Fruit fly (Drosophila melanogaster) whole organism, embryonic: ENCODE results near the gene Hsp70Ba.

Experiments
- Atf3 ChIP-seq: fragments of 200-800 bp; sonication (Bioruptor generic); optimal IDR thresholded peaks from 3 replicates; lab custom pipeline; 2016; ENCODE audit warnings: missing biosample characterization, missing genetic modification characterization
- B-H1 ChIP-seq: fragments of 200-800 bp; sonication (Bioruptor generic); IDR thresholded peaks from 3 replicates; pipeline ENCODE4 v1.3.6; 2022; ENCODE audit warnings: missing biosample characterization, missing genetic modification characterization
- Blimp-1 ChIP-seq: fragments of 200-800 bp; sonication (Bioruptor generic); optimal IDR thresholded peaks from 3 replicates; lab custom pipeline; 2018; ENCODE audit warnings: missing biosample characterization, missing genetic modification characterization, mild to moderate bottlenecking, moderate library complexity, missing genetic modification reagents
- CG11456 ChIP-seq: fragments of 200-800 bp; sonication (Bioruptor generic); IDR thresholded peaks from 3 replicates; pipeline ENCODE4 v1.3.6; 2022; ENCODE audit warnings: missing biosample characterization, missing genetic modification characterization
- CG11695 ChIP-seq: fragments of 200-800 bp; sonication (Bioruptor generic); IDR thresholded peaks from 3 replicates; pipeline ENCODE4 v1.3.6; 2022; ENCODE audit warnings: missing biosample characterization, missing genetic modification characterization
- CG12071 ChIP-seq: fragments of 200-800 bp; sonication (Bioruptor generic); optimal IDR thresholded peaks from 3 replicates; lab custom pipeline; 2018; ENCODE audit warnings: missing biosample characterization, mild to moderate bottlenecking, missing genetic modification characterization
- CG12299 ChIP-seq: fragments of 200-800 bp; sonication (Bioruptor generic); optimal IDR thresholded peaks from 2 replicates; lab custom pipeline; 2018; ENCODE audit warnings: missing biosample characterization, mild to moderate bottlenecking, missing genetic modification characterization
- CG12769 ChIP-seq: fragments of 200-800 bp; sonication (Bioruptor generic); optimal IDR thresholded peaks from 2 replicates; lab custom pipeline; 2019; ENCODE audit warnings: missing biosample characterization, mild to moderate bottlenecking, missing genetic modification characterization, moderate library complexity
- CG12942 ChIP-seq: fragments of 200-800 bp; sonication (Bioruptor generic); optimal IDR thresholded peaks from 3 replicates; lab custom pipeline; 2016; ENCODE audit warnings: missing biosample characterization, missing genetic modification characterization
- CG15073 ChIP-seq: fragments of 200-800 bp; sonication (Bioruptor generic); optimal IDR thresholded peaks from 2 replicates; lab custom pipeline; 2016; ENCODE audit warnings: missing biosample characterization, missing genetic modification characterization
- CG15269 ChIP-seq: fragments of 200-800 bp; sonication (Bioruptor generic); optimal IDR thresholded peaks from 2 replicates; lab custom pipeline; 2018; ENCODE audit warnings: missing biosample characterization, mild to moderate bottlenecking, missing genetic modification characterization, moderate library complexity
- CG1647 ChIP-seq: fragments of 200-800 bp; sonication (Bioruptor generic); optimal IDR thresholded peaks from 3 replicates; lab custom pipeline; 2016; ENCODE audit warnings: missing biosample characterization, missing genetic modification characterization
- CG17328 ChIP-seq: fragments of 200-800 bp; sonication (Bioruptor generic); IDR thresholded peaks from 2 replicates; pipeline ENCODE4 v1.3.6; 2022; ENCODE audit warnings: missing biosample characterization, missing genetic modification characterization
- CG18011 ChIP-seq: fragments of 200-800 bp; sonication (Bioruptor generic); optimal IDR thresholded peaks from 2 replicates; lab custom pipeline; 2017; ENCODE audit warnings: missing biosample characterization, missing genetic modification characterization, mild to moderate bottlenecking, moderate library complexity, missing genotype
- CG18476 ChIP-seq: fragments of 200-800 bp; sonication (Bioruptor generic); optimal IDR thresholded peaks from 2 replicates; lab custom pipeline; 2016; ENCODE audit warnings: missing biosample characterization, mild to moderate bottlenecking, missing genetic modification characterization
- CG2116 ChIP-seq: fragments of 200-800 bp; sonication (Bioruptor generic); optimal IDR thresholded peaks from 3 replicates; lab custom pipeline; 2018; ENCODE audit warnings: missing biosample characterization, mild to moderate bottlenecking, missing genetic modification characterization
- CG2889 ChIP-seq: fragments of 200-800 bp; sonication (Bioruptor generic); IDR thresholded peaks from 3 replicates; pipeline ENCODE4 v1.3.6; 2022; ENCODE audit warnings: missing biosample characterization, missing genetic modification characterization
- CG32772 ChIP-seq: fragments of 200-800 bp; sonication (Bioruptor generic); IDR thresholded peaks from 2 replicates; pipeline ENCODE4 v1.3.6; 2022; ENCODE audit warnings: missing biosample characterization, missing genetic modification characterization
- CG3838 ChIP-seq: fragments of 200-800 bp; sonication (Bioruptor generic); optimal IDR thresholded peaks from 3 replicates; lab custom pipeline; 2016; ENCODE audit warnings: missing biosample characterization, missing genetic modification characterization
- CG5245 ChIP-seq: fragments of 200-800 bp; sonication (Bioruptor generic); optimal IDR thresholded peaks from 3 replicates; lab custom pipeline; 2016; ENCODE audit warnings: missing biosample characterization, missing genetic modification characterization
- CG6272 ChIP-seq: fragments of 200-800 bp; sonication (Bioruptor generic); IDR thresholded peaks from 2 replicates; pipeline ENCODE4 v1.3.6; 2022; ENCODE audit warnings: missing biosample characterization, missing genetic modification characterization
- CG6813 ChIP-seq: fragments of 200-800 bp; sonication (Bioruptor generic); optimal IDR thresholded peaks from 2 replicates; lab custom pipeline; 2017; ENCODE audit warnings: missing biosample characterization, missing genetic modification characterization, mild to moderate bottlenecking, moderate library complexity, missing genetic modification reagents
- CG7839 ChIP-seq: fragments of 200-800 bp; sonication (Bioruptor generic); optimal IDR thresholded peaks from 3 replicates; lab custom pipeline; 2018; ENCODE audit warnings: missing biosample characterization, mild to moderate bottlenecking, missing genetic modification characterization, moderate library complexity
- CG8924 ChIP-seq: fragments of 200-800 bp; optimal IDR thresholded peaks from 3 replicates; lab custom pipeline; 2019; ENCODE audit warnings: missing biosample characterization, mild to moderate bottlenecking, missing genetic modification characterization, moderate library complexity
- CG9876 ChIP-seq: fragments of 200-800 bp; sonication (Bioruptor generic); optimal IDR thresholded peaks from 2 replicates; lab custom pipeline; 2016; ENCODE audit warnings: missing biosample characterization, missing genetic modification characterization
- CkIIα-i1 ChIP-seq: fragments of 200-800 bp; sonication (Bioruptor generic); IDR thresholded peaks from 2 replicates; pipeline ENCODE4 v1.3.6; 2022; ENCODE audit warnings: missing biosample characterization, missing genetic modification characterization
- Dfd ChIP-seq, 2 experiments: fragments of >200 bp; optimal IDR thresholded peaks; 2 replicates each; lab custom pipeline; 2017; ENCODE audit warnings: missing biosample characterization in 2 of 2, missing genetic modification characterization in 2 of 2
- Drgx ChIP-seq: fragments of 200-800 bp; sonication (Bioruptor generic); IDR thresholded peaks from 2 replicates; pipeline ENCODE4 v1.3.6; 2022; ENCODE audit warnings: missing biosample characterization, missing genetic modification characterization
- ERR ChIP-seq: fragments of 200-800 bp; sonication (Bioruptor generic); optimal IDR thresholded peaks from 2 replicates; lab custom pipeline; 2016; ENCODE audit warnings: missing biosample characterization, missing genetic modification characterization
- HLH3B ChIP-seq: fragments of 200-800 bp; sonication (Bioruptor generic); IDR thresholded peaks from 2 replicates; pipeline ENCODE4 v1.3.6; 2022; ENCODE audit warnings: missing biosample characterization, missing genetic modification characterization
- HmgZ ChIP-seq: fragments of 200-800 bp; sonication (Bioruptor generic); optimal IDR thresholded peaks from 2 replicates; lab custom pipeline; 2018; ENCODE audit warnings: missing biosample characterization, mild to moderate bottlenecking, missing genetic modification characterization
- NC2α ChIP-seq: fragments of 200-800 bp; sonication (Bioruptor generic); optimal IDR thresholded peaks from 2 replicates; lab custom pipeline; 2016; ENCODE audit warnings: missing biosample characterization, missing genetic modification characterization
- Sry-β ChIP-seq: fragments of 200-800 bp; sonication (Bioruptor generic); optimal IDR thresholded peaks from 2 replicates; lab custom pipeline; 2018; ENCODE audit warnings: missing biosample characterization, mild to moderate bottlenecking, missing genetic modification characterization, moderate library complexity
- ap ChIP-seq: fragments of 200-800 bp; sonication (Bioruptor generic); IDR thresholded peaks from 2 replicates; pipeline ENCODE4 v1.3.6; 2022; ENCODE audit warnings: missing biosample characterization, missing genetic modification characterization
- ato ChIP-seq: fragments of 200-800 bp; sonication (Bioruptor generic); IDR thresholded peaks from 2 replicates; pipeline ENCODE4 v1.3.6; 2022; ENCODE audit warnings: missing biosample characterization, missing genetic modification characterization; ENCODE audit not compliant: partially characterized antibody
- chm ChIP-seq: fragments of 200-800 bp; sonication (Bioruptor generic); IDR thresholded peaks from 2 replicates; pipeline ENCODE4 v1.3.6; 2022; ENCODE audit warnings: missing biosample characterization, missing genetic modification characterization
- esg ChIP-seq: fragments of 200-800 bp; sonication (Bioruptor generic); conservative IDR thresholded peaks from 2 replicates; pipeline ENCODE4 v1.3.6; 2022; ENCODE audit warnings: missing biosample characterization, missing genetic modification characterization
- gfzf ChIP-seq: fragments of 200-800 bp; sonication (Bioruptor generic); optimal IDR thresholded peaks from 2 replicates; lab custom pipeline; 2016; ENCODE audit warnings: missing biosample characterization, mild to moderate bottlenecking, missing genetic modification characterization, moderate library complexity
- gro ChIP-seq: fragments of 200-800 bp; sonication (Bioruptor generic); optimal IDR thresholded peaks from 2 replicates; lab custom pipeline; 2016; ENCODE audit warnings: missing biosample characterization, missing genetic modification characterization
- gsb-n ChIP-seq: fragments of 200-800 bp; sonication (Bioruptor generic); optimal IDR thresholded peaks from 3 replicates; lab custom pipeline; 2018; ENCODE audit warnings: missing biosample characterization, mild to moderate bottlenecking, missing genetic modification characterization
- ken ChIP-seq: fragments of 200-800 bp; sonication (Bioruptor generic); IDR thresholded peaks from 3 replicates; pipeline ENCODE4 v1.3.6; 2022; ENCODE audit warnings: missing biosample characterization, missing genetic modification characterization
- klu ChIP-seq: fragments of 200-800 bp; sonication (Bioruptor generic); IDR thresholded peaks from 2 replicates; pipeline ENCODE4 v1.3.6; 2022; ENCODE audit warnings: missing biosample characterization, missing genetic modification characterization
- knrl ChIP-seq: fragments of 200-800 bp; sonication (Bioruptor generic); IDR thresholded peaks from 3 replicates; pipeline ENCODE4 v1.3.6; 2022; ENCODE audit warnings: missing biosample characterization, missing genetic modification characterization; ENCODE audit not compliant: partially characterized antibody
- odd ChIP-seq: fragments of 200-800 bp; sonication (Bioruptor generic); optimal IDR thresholded peaks from 2 replicates; lab custom pipeline; 2017; ENCODE audit warnings: missing biosample characterization, mild to moderate bottlenecking, missing genetic modification characterization
- onecut ChIP-seq: fragments of 200-800 bp; sonication (Bioruptor generic); IDR thresholded peaks from 2 replicates; pipeline ENCODE4 v1.3.6; 2022; ENCODE audit warnings: missing biosample characterization, missing genetic modification characterization
- slou ChIP-seq: fragments of 200-800 bp; sonication (Bioruptor generic); optimal IDR thresholded peaks from 3 replicates; lab custom pipeline; 2016; ENCODE audit warnings: missing biosample characterization, missing genetic modification characterization
- sr ChIP-seq: fragments of 200-800 bp; sonication (Bioruptor generic); IDR thresholded peaks from 3 replicates; pipeline ENCODE4 v1.3.6; 2022; ENCODE audit warnings: missing biosample characterization, missing genetic modification characterization
- tin ChIP-seq: fragments of 200-800 bp; sonication (Bioruptor generic); optimal IDR thresholded peaks from 3 replicates; lab custom pipeline; 2016; ENCODE audit warnings: missing biosample characterization, missing genetic modification characterization
- tio ChIP-seq: fragments of 200-800 bp; sonication (Bioruptor generic); optimal IDR thresholded peaks from 2 replicates; lab custom pipeline; 2017; ENCODE audit warnings: missing biosample characterization, missing genetic modification characterization, inconsistent platforms
- tll ChIP-seq, 2 experiments: fragments of 200-800 bp in 1 of 2; fragments of >200 bp in 1 of 2; sonication (Bioruptor generic) in 1 of 2; optimal IDR thresholded peaks; 2 replicates each; lab custom pipeline; 2017 to 2019; ENCODE audit warnings: missing biosample characterization in 2 of 2, missing genetic modification characterization in 2 of 2, mild to moderate bottlenecking in 1 of 2, moderate library complexity in 1 of 2
- tx ChIP-seq: fragments of 200-800 bp; sonication (Bioruptor generic); optimal IDR thresholded peaks from 2 replicates; lab custom pipeline; 2016; ENCODE audit warnings: missing biosample characterization, missing genetic modification characterization
- zfh2 ChIP-seq: fragments of 200-800 bp; sonication (Bioruptor generic); optimal IDR thresholded peaks from 2 replicates; lab custom pipeline; 2016; ENCODE audit warnings: missing biosample characterization, missing genetic modification characterization

The Hsp70Ba gene

dm6 chr3R:12433764-12434163 is 33.8 kb downstream of the Hsp70Ba start, which contains the start of the genes Aos1 and Srlp (continued):
- TF ChIP-seq CG9876 (GFP tag; lab: Kevin White, UChicago) (no peak), tx (no peak), tin (peak; percentile 47), CG18011 (GFP tag; lab: Kevin White, UChicago) (peak; percentile 11), CG12769 (no peak), Dfd (GFP tag; optimal IDR thresholded peaks at IDR 0.05; lab: Kevin White, UChicago) (no peak), NC2α (GFP tag; lab: Kevin White, UChicago) (no peak), Sry-β (GFP tag; lab: Kevin White, UChicago) (peak; percentile 98), CG7839 (tag; lab: Kevin White, UChicago) (no peak), CG11695 (GFP tag; lab: Robert Waterston, UW) (no peak), CG32772 (GFP tag; lab: Robert Waterston, UW) (no peak), gfzf (GFP tag; lab: Kevin White, UChicago) (peak; percentile 74), odd (GFP tag; lab: Kevin White, UChicago) (no peak), tio (GFP tag; lab: Kevin White, UChicago) (no peak), CG2889 (GFP tag; lab: Robert Waterston, UW) (no peak), zfh2 (peak; percentile 18), ERR (GFP tag; lab: Kevin White, UChicago) (no peak), esg (GFP tag; lab: Robert Waterston, UW) (no peak), gsb-n (tag; lab: Kevin White, UChicago) (no peak), CG1647 (GFP tag; lab: Kevin White, UChicago) (peak; percentile 6), CG15073 (GFP tag; lab: Kevin White, UChicago) (no peak), ap (GFP tag; lab: Robert Waterston, UW) (no peak), CG6272 (GFP tag; lab: Robert Waterston, UW) (no peak), gro (GFP tag; lab: Kevin White, UChicago) (no peak), Atf3 (no peak), CG5245 (GFP tag; lab: Kevin White, UChicago) (peak; percentile 63), tll (GFP tag; optimal IDR thresholded peaks at IDR 0.05; lab: Kevin White, UChicago) (no peak), CG2116 (GFP tag; lab: Kevin White, UChicago) (peak; percentile 59), CG3838 (no peak), onecut (GFP tag; lab: Robert Waterston, UW) (no peak), CG12942 (GFP tag; lab: Kevin White, UChicago) (peak; percentile 52), CG15269 (tag; lab: Kevin White, UChicago) (no peak), slou (GFP tag; lab: Kevin White, UChicago) (peak; percentile 17), CG18476 (GFP tag; lab: Kevin White, UChicago) (no peak), HLH3B (GFP tag; lab: Robert Waterston, UW) (no peak), HmgZ (tag; lab: Kevin White, UChicago) (peak; percentile 51), CG6813 (GFP tag; lab: Kevin White, UChicago) (no peak), CG11456 (no peak), ato (GFP tag; lab: Robert Waterston, UW) (no peak), Blimp-1 (GFP tag; lab: Kevin White, UChicago) (no peak), Drgx (GFP tag; lab: Robert Waterston, UW) (no peak), CG12299 (tag; lab: Kevin White, UChicago) (peak; percentile 20), CG12071 (GFP tag; lab: Kevin White, UChicago) (no peak), CG8924 (tag; lab: Kevin White, UChicago) (peak; percentile 75), klu (GFP tag; lab: Robert Waterston, UW) (no peak), CG17328 (0 out of 2 replicates have a peak, but pooled peaks have one; percentile 30), CkIIα-i1 (GFP tag; lab: Robert Waterston, UW) (no peak), knrl (GFP tag; lab: Robert Waterston, UW) (0 out of 3 replicates have a peak, but pooled peaks have one; percentile 36), ken (GFP tag; lab: Robert Waterston, UW) (no peak), B-H1 (GFP tag; lab: Robert Waterston, UW) (no peak), chm (GFP tag; lab: Robert Waterston, UW) (no peak), sr (GFP tag; lab: Robert Waterston, UW) (no peak)
